Worm (Caenorhabditis elegans): ENCODE measurements around the gene ssp-36.

ce11 chrIV:9718396-9718795 is 47.8 kb downstream of the ssp-36 start:
- TF ChIP-seq him-1 (tag; optimal IDR thresholded peaks at IDR 0.05) (no peak), W03F9.2 (tag; optimal IDR thresholded peaks at IDR 0.05) (peak; percentile 25)
